Worm (Caenorhabditis elegans) whole organism, young adult: ENCODE results near the gene F08F8.9.
A peak's percentile ranks its signal among the peaks of the same experiment; 100 is the strongest.
"Not testable (repeated sequence)": the region's sequence is repeated elsewhere in the genome, so short reads cannot be mapped to it uniquely, and the experiment has no call there.

Source experiments
- F57A8.1 ChIP-seq: fragments of 200-800 bp; sonication (Bioruptor generic); optimal IDR thresholded peaks from 2 replicates; lab custom pipeline; 2018; ENCODE audit warnings: mild to moderate bottlenecking, missing genetic modification characterization, moderate library complexity, missing compliant biosample characterization
- K12H6.12 ChIP-seq: fragments of 200-800 bp; sonication (Bioruptor generic); optimal IDR thresholded peaks from 2 replicates; lab custom pipeline; 2018; ENCODE audit warnings: mild to moderate bottlenecking, missing genetic modification characterization, missing compliant biosample characterization
- Y53G8AR.9 ChIP-seq: fragments of 200-800 bp; sonication (Bioruptor generic); conservative IDR thresholded peaks from 2 replicates; pipeline ENCODE4 v1.3.6; 2022; ENCODE audit warnings: missing genetic modification reagents, missing genetic modification characterization, missing compliant biosample characterization
- Y56A3A.18 ChIP-seq: fragments of 200-800 bp; sonication (Bioruptor generic); IDR thresholded peaks from 2 replicates; pipeline ENCODE4 v1.3.6; 2022; ENCODE audit warnings: missing genetic modification reagents, missing genetic modification characterization, missing compliant biosample characterization
- Y95B8A.8 ChIP-seq: fragments of 200-800 bp; sonication (Bioruptor generic); IDR thresholded peaks from 2 replicates; pipeline ENCODE4 v1.3.6; 2022; ENCODE audit warnings: missing genetic modification reagents, missing genetic modification characterization, missing compliant biosample characterization
- ZK185.1 ChIP-seq: sonication (generic microtip); optimal IDR thresholded peaks from 2 replicates; lab custom pipeline; 2016; ENCODE audit warnings: mild to moderate bottlenecking, missing genetic modification characterization, missing compliant biosample characterization; ENCODE audit not compliant: poor library complexity, severe bottlenecking
- akir-1 ChIP-seq: fragments of 200-800 bp; sonication (Bioruptor generic); optimal IDR thresholded peaks from 2 replicates; lab custom pipeline; 2018; ENCODE audit warnings: mild to moderate bottlenecking, missing genetic modification characterization, moderate library complexity, missing compliant biosample characterization
- athp-1 ChIP-seq: sonication (generic microtip); optimal IDR thresholded peaks from 2 replicates; lab custom pipeline; 2017; ENCODE audit warnings: mild to moderate bottlenecking, missing genetic modification characterization, missing compliant biosample characterization
- attf-5 ChIP-seq: fragments of 200-800 bp; sonication (Bioruptor generic); optimal IDR thresholded peaks from 2 replicates; lab custom pipeline; 2018; ENCODE audit warnings: mild to moderate bottlenecking, missing genetic modification characterization, missing compliant biosample characterization
- attf-6 ChIP-seq: fragments of 200-800 bp; sonication (Bioruptor generic); IDR thresholded peaks from 2 replicates; pipeline ENCODE4 v1.3.6; 2022; ENCODE audit warnings: missing genetic modification reagents, missing genetic modification characterization, missing compliant biosample characterization
- cebp-1 ChIP-seq, 2 experiments: fragments of 200-800 bp in 1 of 2; sonication (Bioruptor generic) in 1 of 2; sonication (generic microtip) in 1 of 2; IDR thresholded peaks in 1 of 2; optimal IDR thresholded peaks in 1 of 2; 2 replicates each; pipeline versions ENCODE4 v1.3.6 to Lab custom; 2017 to 2022; ENCODE audit warnings: missing compliant biosample characterization in 2 of 2, missing genetic modification characterization in 2 of 2, mild to moderate bottlenecking in 1 of 2, missing genetic modification reagents in 1 of 2, moderate library complexity in 1 of 2
- ceh-27 ChIP-seq: fragments of 200-800 bp; sonication (Bioruptor generic); optimal IDR thresholded peaks from 2 replicates; lab custom pipeline; 2018; ENCODE audit warnings: mild to moderate bottlenecking, missing genetic modification characterization, moderate library complexity, missing compliant biosample characterization
- die-1 ChIP-seq: sonication (generic microtip); optimal IDR thresholded peaks from 2 replicates; lab custom pipeline; 2016; ENCODE audit warnings: missing genotype, mild to moderate bottlenecking, missing genetic modification characterization, missing compliant biosample characterization
- ekl-4 ChIP-seq: fragments of 200-800 bp; sonication (Bioruptor generic); IDR thresholded peaks from 2 replicates; pipeline ENCODE4 v1.3.6; 2022; ENCODE audit warnings: missing genetic modification reagents, missing genetic modification characterization, missing compliant biosample characterization
- hmg-1.2 ChIP-seq: fragments of 200-800 bp; sonication (Bioruptor generic); IDR thresholded peaks from 2 replicates; pipeline ENCODE4 v1.3.6; 2022; ENCODE audit warnings: missing genetic modification reagents, missing genetic modification characterization, missing compliant biosample characterization
- hmg-20 ChIP-seq: fragments of 200-800 bp; sonication (Bioruptor generic); IDR thresholded peaks from 2 replicates; pipeline ENCODE4 v1.3.6; 2022; ENCODE audit warnings: missing genetic modification reagents, missing genetic modification characterization, missing compliant biosample characterization
- hsf-1 ChIP-seq: fragments of 200-800 bp; sonication (Bioruptor generic); IDR thresholded peaks from 2 replicates; pipeline ENCODE4 v1.3.6; 2022; ENCODE audit warnings: missing genetic modification reagents, missing genetic modification characterization, missing compliant biosample characterization
- lin-26 ChIP-seq: fragments of 200-800 bp; sonication (Bioruptor generic); IDR thresholded peaks from 2 replicates; pipeline ENCODE4 v1.3.6; 2022; ENCODE audit warnings: missing genetic modification reagents, missing genetic modification characterization, missing compliant biosample characterization
- lin-54 ChIP-seq: fragments of 200-800 bp; sonication (Bioruptor generic); optimal IDR thresholded peaks from 2 replicates; lab custom pipeline; 2018; ENCODE audit warnings: mild to moderate bottlenecking, missing genetic modification characterization, missing compliant biosample characterization
- madf-10 ChIP-seq: sonication (generic microtip); optimal IDR thresholded peaks from 2 replicates; lab custom pipeline; 2016; ENCODE audit warnings: mild to moderate bottlenecking, missing genetic modification characterization, missing compliant biosample characterization
- mcd-1 ChIP-seq: fragments of 200-800 bp; sonication (Bioruptor generic); IDR thresholded peaks from 2 replicates; pipeline ENCODE4 v1.3.6; 2022; ENCODE audit warnings: missing genetic modification reagents, missing genetic modification characterization, missing compliant biosample characterization
- nfyb-1 ChIP-seq: fragments of 200-800 bp; sonication (Bioruptor generic); IDR thresholded peaks from 2 replicates; pipeline ENCODE4 v1.3.6; 2022; ENCODE audit warnings: missing genetic modification reagents, missing genetic modification characterization, missing compliant biosample characterization
- nhr-80 ChIP-seq: sonication (generic microtip); optimal IDR thresholded peaks from 2 replicates; lab custom pipeline; 2016; ENCODE audit warnings: missing genetic modification characterization, missing compliant biosample characterization
- pbrm-1 ChIP-seq: fragments of 200-800 bp; sonication (Bioruptor generic); IDR thresholded peaks from 2 replicates; pipeline ENCODE4 v1.3.6; 2022; ENCODE audit warnings: missing genetic modification reagents, missing genetic modification characterization, missing compliant biosample characterization
- rcor-1 ChIP-seq: fragments of 200-800 bp; sonication (Bioruptor generic); IDR thresholded peaks from 2 replicates; pipeline ENCODE4 v1.3.6; 2022; ENCODE audit warnings: missing genetic modification reagents, missing genetic modification characterization, missing compliant biosample characterization
- snpc-1.1 ChIP-seq: sonication (generic microtip); optimal IDR thresholded peaks from 2 replicates; lab custom pipeline; 2017; ENCODE audit warnings: missing genetic modification characterization, mild to moderate bottlenecking, missing compliant biosample characterization, antibody characterized with exemption, moderate library complexity, missing genotype, missing genetic modification reagents; ENCODE audit not compliant: insufficient read depth
- snpc-4 ChIP-seq, 5 experiments: fragments of 150-350 bp in 1 of 5; sonication (generic microtip) in 4 of 5; optimal IDR thresholded peaks; 2 replicates each; lab custom pipeline; 2014 to 2018; ENCODE audit warnings: missing genetic modification characterization in 5 of 5, missing biosample characterization in 3 of 5, antibody characterized with exemption in 2 of 5, mild to moderate bottlenecking in 2 of 5, missing compliant biosample characterization in 2 of 5, missing genotype in 2 of 5, moderate library complexity in 2 of 5, missing genetic modification reagents in 1 of 5
- sptf-2 ChIP-seq: fragments of 200-800 bp; sonication (Bioruptor generic); optimal IDR thresholded peaks from 2 replicates; lab custom pipeline; 2018; ENCODE audit warnings: mild to moderate bottlenecking, missing genetic modification characterization, missing compliant biosample characterization
- tbp1 ChIP-seq: fragments of 200-800 bp; sonication (Bioruptor generic); optimal IDR thresholded peaks from 2 replicates; lab custom pipeline; 2018; ENCODE audit warnings: mild to moderate bottlenecking, missing genetic modification characterization, missing compliant biosample characterization
- tbx-9 ChIP-seq: sonication (generic microtip); optimal IDR thresholded peaks from 2 replicates; lab custom pipeline; 2016; ENCODE audit warnings: borderline replicate concordance, missing genetic modification characterization, inconsistent platforms, missing compliant biosample characterization
- unc-62 ChIP-seq: fragments of 150-350 bp; optimal IDR thresholded peaks from 2 replicates; lab custom pipeline; 2014; ENCODE audit warnings: missing biosample characterization, missing genetic modification reagents, missing genetic modification characterization
- ztf-18 ChIP-seq: sonication (generic microtip); optimal IDR thresholded peaks from 2 replicates; lab custom pipeline; 2016; ENCODE audit warnings: missing genotype, mild to moderate bottlenecking, missing genetic modification characterization, missing compliant biosample characterization
- ztf-22 ChIP-seq: fragments of 200-800 bp; sonication (Bioruptor generic); optimal IDR thresholded peaks from 2 replicates; lab custom pipeline; 2018; ENCODE audit warnings: mild to moderate bottlenecking, missing genetic modification characterization, moderate library complexity, missing compliant biosample characterization
- ztf-26 ChIP-seq: sonication (generic microtip); optimal IDR thresholded peaks from 2 replicates; lab custom pipeline; 2017; ENCODE audit warnings: missing genetic modification characterization, missing compliant biosample characterization
- ztf-6 ChIP-seq: fragments of 200-800 bp; sonication (Bioruptor generic); IDR thresholded peaks from 2 replicates; pipeline ENCODE4 v1.3.6; 2022; ENCODE audit warnings: missing genetic modification reagents, missing genetic modification characterization, missing compliant biosample characterization

F08F8.9 gene

DNA sequence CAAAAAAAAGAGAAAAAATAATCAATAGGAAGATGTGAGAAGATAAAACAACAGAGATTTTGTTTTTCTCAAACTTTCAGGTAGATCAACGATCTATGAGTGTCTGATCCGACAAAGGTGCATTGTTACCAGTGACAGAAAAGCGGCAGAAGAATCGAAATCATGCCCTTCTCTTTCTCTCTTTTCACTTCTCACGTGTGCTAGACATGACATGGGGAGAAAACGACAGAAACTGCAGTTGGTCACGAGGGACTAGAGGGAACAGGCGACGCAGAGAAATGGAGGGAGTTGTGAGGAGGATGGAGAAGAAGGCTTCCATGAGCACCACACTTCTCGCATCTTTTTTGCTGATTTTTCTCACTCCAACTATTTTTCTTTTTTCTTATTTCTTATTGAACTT is 18.6 kb downstream of the F08F8.9 start, which contains the start of gene F56C9.10 (continued):
- TF ChIP-seq akir-1 (no peak), K12H6.12 (tag; lab: Kevin White, UChicago) (peak; percentile 78), die-1 (tag; lab: Kevin White, UChicago) (peak; percentile 34), lin-26 (peak; percentile 61), madf-10 (tag; lab: Kevin White, UChicago) (peak; percentile 77), rcor-1 (0 out of 2 replicates have a peak, but pooled peaks have one; percentile 20), ztf-26 (peak; percentile 62), ztf-6 (0 out of 2 replicates have a peak, but pooled peaks have one; percentile 7), hmg-20 (GFP tag; lab: Robert Waterston, UW) (0 out of 2 replicates have a peak, but pooled peaks have one; percentile 5), Y56A3A.18 (GFP tag; lab: Robert Waterston, UW) (no peak), ztf-22 (GFP tag; lab: Kevin White, UChicago) (no peak), ceh-27 (GFP tag; lab: Kevin White, UChicago) (peak; percentile 83), F57A8.1 (GFP tag; lab: Kevin White, UChicago) (no peak), nhr-80 (tag; lab: Kevin White, UChicago) (peak; percentile 78), athp-1 (tag; lab: Kevin White, UChicago) (peak; percentile 75), ZK185.1 (tag; lab: Kevin White, UChicago) (peak; percentile 53), lin-54 (GFP tag; lab: Kevin White, UChicago) (peak; percentile 50), unc-62 (peak; percentile 90), hsf-1 (GFP tag; lab: Robert Waterston, UW) (no peak), attf-5 (GFP tag; lab: Kevin White, UChicago) (peak; percentile 86), ztf-18 (peak; percentile 16), Y53G8AR.9 (peak; percentile 56; the same call in 1 of the 2 replicates), tbp1 (GFP tag; lab: Kevin White, UChicago) (peak; percentile 58), sptf-2 (no peak), tbx-9 (tag; lab: Kevin White, UChicago) (no peak)
- TF ChIP-seq, all 124 proteins: peak for 47

- peak; percentile 66; the same call in 1 of the 2 replicates for TF ChIP-seq cebp-1 (GFP tag; IDR thresholded peaks at IDR 0.05; lab: Robert Waterston, UW)
- peak; percentile 83 for TF ChIP-seq cebp-1 (tag; optimal IDR thresholded peaks at IDR 0.05; lab: Kevin White, UChicago)
- TF ChIP-seq nfyb-1 (GFP tag; lab: Robert Waterston, UW) = peak; percentile 44; the same call in 1 of the 2 replicates
- not testable (repeated sequence) for TF ChIP-seq snpc-4 (GFP tag; optimal IDR thresholded peaks at IDR 0.05; lab: Kevin White, UChicago)
- TF ChIP-seq snpc-4 (tag; optimal IDR thresholded peaks at IDR 0.05; lab: Kevin White, UChicago) = peak in 3 of 4 experiments; percentile 52 to 71 (median 69)
- TF ChIP-seq hmg-1.2 (GFP tag; lab: Robert Waterston, UW) = peak; percentile 76
- peak; percentile 31; the same call in 1 of the 2 replicates for TF ChIP-seq mcd-1
- TF ChIP-seq snpc-1.1 (tag; lab: Kevin White, UChicago) = peak; percentile 19
- TF ChIP-seq Y95B8A.8 (GFP tag; lab: Robert Waterston, UW) = 0 out of 2 replicates have a peak, but pooled peaks have one; percentile 47
- peak; percentile 23; the same call in 1 of the 2 replicates for TF ChIP-seq attf-6 (GFP tag; lab: Robert Waterston, UW)
- peak; percentile 48; the same call in 1 of the 2 replicates for TF ChIP-seq Y53G8AR.9
- TF ChIP-seq pbrm-1 (GFP tag; lab: Robert Waterston, UW) = 0 out of 2 replicates have a peak, but pooled peaks have one; percentile 12
- TF ChIP-seq ekl-4 (GFP tag; lab: Robert Waterston, UW) = 0 out of 2 replicates have a peak, but pooled peaks have one; percentile 31
- peak; percentile 21 for TF ChIP-seq nhr-80 (tag; lab: Kevin White, UChicago)
These were observed 19.8 kb downstream of the F08F8.9 start for ce11 chrIII:7333906-7334531.
